Worm (Caenorhabditis elegans): ENCODE measurements around the gene clec-245.
"Not testable (repeated sequence)": the region's sequence is repeated elsewhere in the genome, so short reads cannot be mapped to it uniquely, and the experiment has no call there.

clec-245 gene

DNA sequence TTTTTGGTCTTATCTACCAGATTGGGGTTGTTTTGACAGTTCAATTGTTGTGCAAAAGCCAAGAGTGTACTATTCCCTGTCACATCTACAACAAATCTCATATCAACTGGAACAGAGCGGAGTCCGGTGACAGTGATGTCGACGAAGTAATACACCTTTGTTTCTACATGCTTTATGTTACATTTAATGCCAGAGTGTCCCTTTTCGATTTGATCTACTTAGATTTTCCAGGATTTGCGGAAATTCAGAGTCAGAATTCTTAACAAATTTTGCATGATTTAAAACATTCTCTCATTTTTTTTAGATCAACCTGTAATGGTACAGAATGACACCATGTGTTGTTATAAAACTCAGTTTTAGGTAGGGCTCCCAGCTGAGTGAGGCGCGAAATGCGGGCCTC, 27.9 kb upstream of the clec-245 start, which contains the start of gene F16H6.8:
F16H6.8 (minus strand) TSS at position 101 of the 400 bp plus-strand sequence.
- TF ChIP-seq ceh-88 (GFP tag; IDR thresholded peaks at IDR 0.05); fkh-10 (GFP tag; optimal IDR thresholded peaks at IDR 0.05); lin-35 (GFP tag; optimal IDR thresholded peaks at IDR 0.05): not testable (repeated sequence)

DNA sequence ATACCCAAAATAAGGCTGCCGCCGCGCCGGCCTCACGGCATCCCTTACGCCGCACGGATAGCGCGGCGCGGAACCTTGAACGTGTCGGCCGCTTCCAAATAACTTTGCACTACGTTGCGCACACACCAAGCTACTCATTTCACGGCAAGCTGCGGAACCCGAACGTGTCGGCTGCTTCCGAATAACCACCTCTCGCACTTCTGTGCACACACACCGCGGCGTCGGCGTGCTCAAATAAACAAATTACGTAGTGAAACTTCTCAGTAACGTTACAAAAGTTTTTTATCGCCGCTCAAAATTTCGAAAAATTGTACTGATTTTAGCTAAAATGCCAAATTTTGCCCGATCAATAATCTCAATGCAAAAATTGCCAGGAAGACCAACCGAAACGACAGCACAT, 24.6 kb upstream of the clec-245 start:
- TF ChIP-seq C34B4.2 (tag; optimal IDR thresholded peaks at IDR 0.05) (no peak), ztf-11 (tag; optimal IDR thresholded peaks at IDR 0.05) (no peak), lsy-2 (tag; optimal IDR thresholded peaks at IDR 0.05) (no peak), nhr-85 (tag) (no peak), pag-3 (tag; optimal IDR thresholded peaks at IDR 0.05; ENCODE audit: borderline replicate concordance, insufficient read depth) (no peak), nhr-84 (tag; optimal IDR thresholded peaks at IDR 0.05) (no peak), ceh-82 (tag; optimal IDR thresholded peaks at IDR 0.05) (no peak), nhr-77 (tag; optimal IDR thresholded peaks at IDR 0.05) (no peak), mef-2 (tag; optimal IDR thresholded peaks at IDR 0.05) (no peak), hlh-4 (tag; optimal IDR thresholded peaks at IDR 0.05) (no peak), tlp-1 (tag; optimal IDR thresholded peaks at IDR 0.05) (no peak)

ce11 chrV:18209071-18209470, 20.8 kb upstream of the clec-245 start, which contains the start of gene F16H6.7:
Gene F16H6.7, minus strand, starts transcription at chrV:18209171.
- no peak for TF ChIP-seq dpl-1 (GFP tag; optimal IDR thresholded peaks at IDR 0.05)
- TF ChIP-seq zag-1 (tag; optimal IDR thresholded peaks at IDR 0.05): no peak
- no peak for TF ChIP-seq jun-1 (tag; optimal IDR thresholded peaks at IDR 0.05)
- no peak for TF ChIP-seq pag-3 (tag; optimal IDR thresholded peaks at IDR 0.05; ENCODE audit: borderline replicate concordance, insufficient read depth)
- TF ChIP-seq fkh-10 (GFP tag; optimal IDR thresholded peaks at IDR 0.05): no peak
- TF ChIP-seq nhr-85 (tag): no peak
- TF ChIP-seq nhr-76 (tag; optimal IDR thresholded peaks at IDR 0.05): no peak
- no peak for TF ChIP-seq grh-1 (GFP tag; IDR thresholded peaks at IDR 0.05)
- no peak for TF ChIP-seq lsy-2 (tag; optimal IDR thresholded peaks at IDR 0.05)
- no peak for TF ChIP-seq ces-1 (GFP tag; optimal IDR thresholded peaks at IDR 0.05)
- TF ChIP-seq fkh-4 (tag; optimal IDR thresholded peaks at IDR 0.05; ENCODE audit: borderline replicate concordance): no peak
- TF ChIP-seq snpc-4 (tag; optimal IDR thresholded peaks at IDR 0.05): no peak

- TF ChIP-seq ceh-8 (GFP tag; optimal IDR thresholded peaks at IDR 0.05) (no peak), efl-1 (optimal IDR thresholded peaks at IDR 0.05) (no peak), efl-1 (GFP tag; optimal IDR thresholded peaks at IDR 0.05 in 1 of 2) (no peak), pag-3 (tag; optimal IDR thresholded peaks at IDR 0.05; ENCODE audit: borderline replicate concordance, insufficient read depth) (no peak), efl-3 (GFP tag; optimal IDR thresholded peaks at IDR 0.05) (no peak), snpc-4 (tag; optimal IDR thresholded peaks at IDR 0.05) (no peak), zag-1 (tag; optimal IDR thresholded peaks at IDR 0.05) (no peak), pax-3 (tag; optimal IDR thresholded peaks at IDR 0.05) (no peak), C34B4.2 (tag; optimal IDR thresholded peaks at IDR 0.05) (no peak), unc-86 (tag; optimal IDR thresholded peaks at IDR 0.05) (no peak), nhr-77 (tag; optimal IDR thresholded peaks at IDR 0.05) (no peak), ces-1 (GFP tag; optimal IDR thresholded peaks at IDR 0.05) (no peak), fkh-10 (GFP tag; optimal IDR thresholded peaks at IDR 0.05) (no peak), lin-14 (GFP tag; optimal IDR thresholded peaks at IDR 0.05) (no peak), ceh-82 (tag; optimal IDR thresholded peaks at IDR 0.05) (no peak), mep-1 (tag; optimal IDR thresholded peaks at IDR 0.05) (no peak)
Measured at ce11 chrV:18198421-18198820, 10.2 kb upstream of the clec-245 start, which contains the start of gene F16H6.4. Gene F16H6.4, plus strand, starts transcription at chrV:18198721.

DNA sequence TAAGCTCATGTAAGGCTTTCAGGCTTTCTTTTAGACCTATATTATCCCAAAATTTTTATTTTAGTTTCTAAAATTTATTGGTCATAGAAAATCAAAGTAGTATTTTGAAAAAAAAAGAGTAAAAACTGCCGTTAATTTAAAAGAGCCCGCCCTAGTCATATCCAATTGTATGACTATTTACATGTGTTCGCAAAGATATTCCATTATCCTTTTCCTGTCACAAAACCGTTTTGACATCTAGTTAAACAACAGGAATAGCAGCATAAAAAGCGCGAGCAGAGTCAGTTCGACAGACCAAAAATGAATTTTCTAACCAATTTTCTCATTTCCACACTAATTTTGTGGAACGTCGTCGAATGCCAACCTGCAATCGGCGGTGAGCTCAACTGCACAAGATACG, 6.8 kb upstream of the clec-245 start, which contains the start of gene F16H6.3:
F16H6.3 (plus strand) TSS at position 301 of the 400 bp plus-strand sequence.
- TF ChIP-seq egl-13 (tag; optimal IDR thresholded peaks at IDR 0.05) (no peak), pax-3 (tag; optimal IDR thresholded peaks at IDR 0.05) (no peak), ceh-8 (GFP tag; optimal IDR thresholded peaks at IDR 0.05) (no peak), lin-15B (tag; optimal IDR thresholded peaks at IDR 0.05) (no peak), lir-3 (tag; optimal IDR thresholded peaks at IDR 0.05; ENCODE audit: poor library complexity) (no peak), egl-27 (tag; optimal IDR thresholded peaks at IDR 0.05) (no peak), sox-4 (tag; optimal IDR thresholded peaks at IDR 0.05) (no peak), nhr-19 (GFP tag; conservative IDR thresholded peaks at IDR 0.05) (no peak)
